Fruit fly (Drosophila melanogaster) whole organism, larva: ENCODE results near the gene CG9121.

Source experiments
- noc ChIP-seq: fragments of 200-800 bp; sonication (Bioruptor generic); optimal IDR thresholded peaks from 3 replicates; lab custom pipeline; 2019; ENCODE audit warnings: missing biosample characterization, mild to moderate bottlenecking, missing genetic modification characterization, moderate library complexity

Gene CG9121

dm6 chr2L:5050825-5051224 lies at the start of gene CG9121:
Gene CG9121 (minus strand): TSS chr2L:5051062.
- no peak for TF ChIP-seq noc (tag; lab: Kevin White, UChicago)

dm6 chr2L:5100577-5100976 lies 49.7 kb upstream of the CG9121 start, which contains the start of gene Msp300:
Gene Msp300 (plus strand): TSS chr2L:5100877.
- no peak for TF ChIP-seq noc (tag; lab: Kevin White, UChicago)

- TF ChIP-seq noc (tag; lab: Kevin White, UChicago): no peak
These were observed 49.0 kb upstream of the CG9121 start, which contains the start of gene ND-13A for dm6 chr2L:5099790-5100360. Gene ND-13A (minus strand): TSS chr2L:5100288.

- TF ChIP-seq noc (tag; lab: Kevin White, UChicago): no peak
These were observed 45.9 kb upstream of the CG9121 start for dm6 chr2L:5096761-5097160.

dm6 chr2L:5096222-5096621 lies 45.4 kb upstream of the CG9121 start, which contains the start of gene CG4230:
Gene CG4230 (plus strand): TSS chr2L:5096227.
- TF ChIP-seq noc (tag; lab: Kevin White, UChicago): peak; percentile 36

- TF ChIP-seq noc (tag; lab: Kevin White, UChicago): peak; percentile 83
These were observed 44.6 kb upstream of the CG9121 start for dm6 chr2L:5095350-5095962.

- TF ChIP-seq noc (tag; lab: Kevin White, UChicago): no peak
These were observed 43.0 kb upstream of the CG9121 start, which contains the start of gene CG5828 for dm6 chr2L:5093772-5094350. Gene CG5828 (plus strand): TSS chr2L:5093976.

- TF ChIP-seq noc (tag; lab: Kevin White, UChicago): peak; percentile 51
These were observed 42.3 kb upstream of the CG9121 start, which contains the start of gene Pgant5 for dm6 chr2L:5092992-5093695. Gene Pgant5 (minus strand): TSS chr2L:5093592.

dm6 chr2L:5092597-5092991 lies 41.7 kb upstream of the CG9121 start:
- TF ChIP-seq noc (tag; lab: Kevin White, UChicago): no peak

dm6 chr2L:5092145-5092544 lies 41.3 kb upstream of the CG9121 start:
- TF ChIP-seq noc (tag; lab: Kevin White, UChicago): peak; percentile 11

- TF ChIP-seq noc (tag; lab: Kevin White, UChicago): no peak
These were observed 39.5 kb upstream of the CG9121 start for dm6 chr2L:5090352-5090751.

dm6 chr2L:5089642-5090041 lies 38.8 kb upstream of the CG9121 start:
- TF ChIP-seq noc (tag; lab: Kevin White, UChicago): no peak

- TF ChIP-seq noc (tag; lab: Kevin White, UChicago): no peak
These were observed 37.9 kb upstream of the CG9121 start for dm6 chr2L:5088649-5089270.

dm6 chr2L:5086905-5087522 lies 36.2 kb upstream of the CG9121 start:
- TF ChIP-seq noc (tag; lab: Kevin White, UChicago): peak; percentile 77

- peak; percentile 46 for TF ChIP-seq noc (tag; lab: Kevin White, UChicago)
These were observed 34.7 kb upstream of the CG9121 start for dm6 chr2L:5085561-5085960.
